Fruit fly (Drosophila melanogaster): ENCODE results near the gene spidey.

spidey gene

dm6 chrX:7933210-7933915, 24.6 kb downstream of the spidey start, which contains the start of the genes Dhdds and RpS14a (continued):
- TF ChIP-seq CG31627 (GFP tag; optimal IDR thresholded peaks at IDR 0.05) (peak; percentile 39), CG6808 (GFP tag; optimal IDR thresholded peaks at IDR 0.05) (peak; percentile 44), vri (GFP tag; optimal IDR thresholded peaks at IDR 0.05) (peak; percentile 17), CG34406 (GFP tag; optimal IDR thresholded peaks at IDR 0.05) (peak; percentile 54), eg (GFP tag; IDR thresholded peaks at IDR 0.05) (peak; percentile 41; the same call in 1 of the 3 replicates), Lpt (GFP tag; optimal IDR thresholded peaks at IDR 0.05) (no peak), CG6163 (GFP tag; IDR thresholded peaks at IDR 0.05) (0 out of 3 replicates have a peak, but pooled peaks have one; percentile 26), Sox15 (GFP tag; optimal IDR thresholded peaks at IDR 0.05) (no peak), pdm3 (GFP tag; optimal IDR thresholded peaks at IDR 0.05) (no peak), Eip75B (GFP tag; optimal IDR thresholded peaks at IDR 0.05) (peak; percentile 16), CG16779 (tag; optimal IDR thresholded peaks at IDR 0.05) (no peak), CG11902 (GFP tag; optimal IDR thresholded peaks at IDR 0.05) (no peak), Ets21C (GFP tag; optimal IDR thresholded peaks at IDR 0.05) (no peak), fd59A (GFP tag; optimal IDR thresholded peaks at IDR 0.05) (peak; percentile 9), CG10669 (GFP tag; optimal IDR thresholded peaks at IDR 0.05) (peak; percentile 34), achi (GFP tag; optimal IDR thresholded peaks at IDR 0.05) (peak; percentile 99), CG8119 (GFP tag; IDR thresholded peaks at IDR 0.05) (no peak), CG8632 (GFP tag; optimal IDR thresholded peaks at IDR 0.05) (peak; percentile 49), fkh (GFP tag; optimal IDR thresholded peaks at IDR 0.05) (peak; percentile 51), OdsH (GFP tag; optimal IDR thresholded peaks at IDR 0.05) (no peak), CG15336 (GFP tag; IDR thresholded peaks at IDR 0.05) (no peak), CG3032 (tag; optimal IDR thresholded peaks at IDR 0.05) (no peak), Met (GFP tag; optimal IDR thresholded peaks at IDR 0.05) (peak; percentile 52), CG9139 (GFP tag; optimal IDR thresholded peaks at IDR 0.05) (no peak), Hr39 (GFP tag; optimal IDR thresholded peaks at IDR 0.05) (peak; percentile 50), cyc (GFP tag; optimal IDR thresholded peaks at IDR 0.05) (peak; percentile 44), topi (GFP tag; optimal IDR thresholded peaks at IDR 0.05) (peak; percentile 54), CG8319 (GFP tag; optimal IDR thresholded peaks at IDR 0.05) (no peak), Eip93F (GFP tag; optimal IDR thresholded peaks at IDR 0.05) (peak; percentile 45), fd85E (GFP tag; optimal IDR thresholded peaks at IDR 0.05) (no peak), CG7368 (GFP tag; optimal IDR thresholded peaks at IDR 0.05) (peak; percentile 35), Sox14 (GFP tag; optimal IDR thresholded peaks at IDR 0.05) (peak; percentile 4), net (GFP tag; optimal IDR thresholded peaks at IDR 0.05) (peak; percentile 39), dsx (GFP tag; optimal IDR thresholded peaks at IDR 0.05; ENCODE audit: poor library complexity, severe bottlenecking) (no peak), CG1621 (tag; optimal IDR thresholded peaks at IDR 0.05) (no peak), spab (GFP tag; optimal IDR thresholded peaks at IDR 0.05) (no peak), CG11294 (GFP tag; IDR thresholded peaks at IDR 0.05) (no peak), dac (GFP tag; optimal IDR thresholded peaks at IDR 0.05) (no peak), CG6792 (GFP tag; optimal IDR thresholded peaks at IDR 0.05) (peak; percentile 37)

- TF ChIP-seq Met (GFP tag; optimal IDR thresholded peaks at IDR 0.05) (peak; percentile 68), fd59A (GFP tag; optimal IDR thresholded peaks at IDR 0.05) (peak; percentile 39), Eip93F (GFP tag; optimal IDR thresholded peaks at IDR 0.05) (no peak), vri (GFP tag; optimal IDR thresholded peaks at IDR 0.05) (peak; percentile 49), dac (GFP tag; optimal IDR thresholded peaks at IDR 0.05) (peak; percentile 43), CG11902 (GFP tag; optimal IDR thresholded peaks at IDR 0.05) (peak; percentile 30), Ets21C (GFP tag; optimal IDR thresholded peaks at IDR 0.05) (no peak), Sox14 (GFP tag; optimal IDR thresholded peaks at IDR 0.05) (peak; percentile 48), CG6163 (GFP tag; IDR thresholded peaks at IDR 0.05) (peak; percentile 81), CG3919 (GFP tag; optimal IDR thresholded peaks at IDR 0.05) (peak; percentile 68), Hr38 (GFP tag; optimal IDR thresholded peaks at IDR 0.05) (no peak), CG8119 (GFP tag; IDR thresholded peaks at IDR 0.05) (no peak; the same call in 2 of the 3 replicates), acj6 (GFP tag; optimal IDR thresholded peaks at IDR 0.05) (peak; percentile 25), CG16779 (tag; optimal IDR thresholded peaks at IDR 0.05) (peak; percentile 11), spab (GFP tag; optimal IDR thresholded peaks at IDR 0.05) (peak; percentile 7), CG11294 (GFP tag; IDR thresholded peaks at IDR 0.05) (no peak), CG3032 (tag; optimal IDR thresholded peaks at IDR 0.05) (peak; percentile 46), Sox15 (GFP tag; optimal IDR thresholded peaks at IDR 0.05) (no peak), CG31627 (GFP tag; optimal IDR thresholded peaks at IDR 0.05) (peak; percentile 59), Hr4 (GFP tag; optimal IDR thresholded peaks at IDR 0.05) (no peak), cyc (GFP tag; optimal IDR thresholded peaks at IDR 0.05) (peak; percentile 66), dsx (GFP tag; optimal IDR thresholded peaks at IDR 0.05; ENCODE audit: poor library complexity, severe bottlenecking) (peak; percentile 8), CG15336 (GFP tag; IDR thresholded peaks at IDR 0.05) (peak; percentile 29; the same call in 1 of the 2 replicates), CG10669 (GFP tag; optimal IDR thresholded peaks at IDR 0.05) (peak; percentile 28), CG7368 (GFP tag; optimal IDR thresholded peaks at IDR 0.05) (peak; percentile 70), esn (GFP tag; optimal IDR thresholded peaks at IDR 0.05) (peak; percentile 77), CG6276 (GFP tag; optimal IDR thresholded peaks at IDR 0.05) (no peak), CG8632 (GFP tag; optimal IDR thresholded peaks at IDR 0.05) (peak; percentile 57), Ets96B (tag; optimal IDR thresholded peaks at IDR 0.05) (peak; percentile 14), Hr39 (GFP tag; optimal IDR thresholded peaks at IDR 0.05) (peak; percentile 49)
Observed at dm6 chrX:7934679-7935078, 25.9 kb downstream of the spidey start, which contains the start of gene RpS14b. TSS of gene RpS14b (plus strand) at chrX:7934898.
